Worm (Caenorhabditis elegans) whole organism, L2 larva: ENCODE results near the gene srlf-30.

ENCODE experiments used
- C34F6.9 ChIP-seq: fragments of 150-350 bp; optimal IDR thresholded peaks from 2 replicates; lab custom pipeline; 2014; ENCODE audit warnings: missing biosample characterization, missing genetic modification characterization
- Y55F3AM.14 ChIP-seq: fragments of 200-800 bp; sonication (Bioruptor generic); optimal IDR thresholded peaks from 2 replicates; lab custom pipeline; 2018; ENCODE audit warnings: mild to moderate bottlenecking, missing genetic modification characterization, missing compliant biosample characterization
- ZK546.5 ChIP-seq: sonication (generic microtip); optimal IDR thresholded peaks from 2 replicates; lab custom pipeline; 2017; ENCODE audit warnings: missing biosample characterization, missing genetic modification characterization
- alr-1 ChIP-seq: fragments of 150-350 bp; optimal IDR thresholded peaks from 2 replicates; lab custom pipeline; 2014; ENCODE audit warnings: missing biosample characterization, missing genetic modification characterization
- aly-2 ChIP-seq: fragments of 150-350 bp; optimal IDR thresholded peaks from 2 replicates; lab custom pipeline; 2014; ENCODE audit warnings: missing biosample characterization, missing genetic modification characterization
- blmp-1 ChIP-seq: sonication (generic microtip); optimal IDR thresholded peaks from 2 replicates; lab custom pipeline; 2017; ENCODE audit warnings: missing genetic modification characterization, mild to moderate bottlenecking, missing compliant biosample characterization, antibody characterized with exemption, moderate library complexity; ENCODE audit not compliant: insufficient read depth
- ceh-16 ChIP-seq: fragments of 150-350 bp; optimal IDR thresholded peaks from 2 replicates; lab custom pipeline; 2014; ENCODE audit warnings: missing biosample characterization, missing genetic modification characterization
- crh-2 ChIP-seq: sonication (generic microtip); optimal IDR thresholded peaks from 2 replicates; lab custom pipeline; 2017; ENCODE audit warnings: missing biosample characterization, missing genetic modification characterization
- dmd-4 ChIP-seq: sonication (generic microtip); optimal IDR thresholded peaks from 2 replicates; lab custom pipeline; 2017; ENCODE audit warnings: missing biosample characterization, missing genetic modification characterization
- egl-27 ChIP-seq: sonication (generic microtip); optimal IDR thresholded peaks from 3 replicates; lab custom pipeline; 2017; ENCODE audit warnings: missing biosample characterization, missing genetic modification reagents, missing genetic modification characterization
- elt-1 ChIP-seq: fragments of 150-350 bp; optimal IDR thresholded peaks from 2 replicates; lab custom pipeline; 2014; ENCODE audit warnings: missing biosample characterization, missing genetic modification characterization
- fos-1 ChIP-seq: fragments of 150-350 bp; optimal IDR thresholded peaks from 2 replicates; lab custom pipeline; 2014; ENCODE audit warnings: missing biosample characterization, missing genetic modification characterization
- gmeb-1 ChIP-seq: fragments of 150-350 bp; optimal IDR thresholded peaks from 2 replicates; lab custom pipeline; 2014; ENCODE audit warnings: missing biosample characterization, missing genetic modification characterization
- lin-13 ChIP-seq: fragments of 150-350 bp; optimal IDR thresholded peaks from 2 replicates; lab custom pipeline; 2014; ENCODE audit warnings: missing biosample characterization, missing genetic modification reagents, missing genetic modification characterization
- lin-39 ChIP-seq: fragments of 150-350 bp; optimal IDR thresholded peaks from 2 replicates; lab custom pipeline; 2014; ENCODE audit warnings: missing biosample characterization, missing genetic modification reagents, missing genetic modification characterization
- lsy-2 ChIP-seq, 2 experiments: fragments of 150-350 bp in 1 of 2; sonication (generic microtip) in 1 of 2; optimal IDR thresholded peaks; 2 replicates each; lab custom pipeline; 2014 to 2017; ENCODE audit warnings: missing biosample characterization in 2 of 2, missing genetic modification characterization in 2 of 2
- mab-5 ChIP-seq: fragments of 150-350 bp; optimal IDR thresholded peaks from 2 replicates; lab custom pipeline; 2014; ENCODE audit warnings: missing biosample characterization, missing genetic modification characterization
- mbf-1 ChIP-seq: sonication (generic microtip); optimal IDR thresholded peaks from 2 replicates; lab custom pipeline; 2017; ENCODE audit warnings: missing biosample characterization, missing genetic modification characterization
- nhr-10 ChIP-seq: sonication (generic microtip); optimal IDR thresholded peaks from 2 replicates; lab custom pipeline; 2017; ENCODE audit warnings: missing biosample characterization, missing genetic modification characterization
- nhr-11 ChIP-seq: fragments of 150-350 bp; optimal IDR thresholded peaks from 2 replicates; lab custom pipeline; 2014; ENCODE audit warnings: missing biosample characterization, missing genetic modification characterization
- nhr-129 ChIP-seq: fragments of 150-350 bp; optimal IDR thresholded peaks from 2 replicates; lab custom pipeline; 2014; ENCODE audit warnings: missing biosample characterization, missing genetic modification characterization
- nhr-21 ChIP-seq: fragments of 150-350 bp; optimal IDR thresholded peaks from 2 replicates; lab custom pipeline; 2014; ENCODE audit warnings: missing biosample characterization, missing genetic modification characterization
- nhr-23 ChIP-seq: fragments of 150-350 bp; optimal IDR thresholded peaks from 2 replicates; lab custom pipeline; 2014; ENCODE audit warnings: missing biosample characterization, missing genetic modification reagents, missing genetic modification characterization
- nhr-25 ChIP-seq: fragments of 150-350 bp; sonication (generic microtip); optimal IDR thresholded peaks from 3 replicates; lab custom pipeline; 2014; ENCODE audit warnings: missing biosample characterization, missing genetic modification characterization
- nhr-6 ChIP-seq: fragments of 150-350 bp; optimal IDR thresholded peaks from 2 replicates; lab custom pipeline; 2014; ENCODE audit warnings: missing biosample characterization, missing genetic modification characterization
- nhr-77 ChIP-seq: fragments of 150-350 bp; optimal IDR thresholded peaks from 2 replicates; lab custom pipeline; 2014; ENCODE audit warnings: missing biosample characterization, missing genetic modification characterization
- peb-1 ChIP-seq: fragments of 150-350 bp; optimal IDR thresholded peaks from 2 replicates; lab custom pipeline; 2014; ENCODE audit warnings: missing biosample characterization, missing genetic modification characterization
- sem-4 ChIP-seq: fragments of 150-350 bp; optimal IDR thresholded peaks from 2 replicates; lab custom pipeline; 2014; ENCODE audit warnings: missing biosample characterization, missing genetic modification reagents, missing genetic modification characterization
- skn-1 ChIP-seq: sonication (generic microtip); optimal IDR thresholded peaks from 2 replicates; lab custom pipeline; 2017; ENCODE audit warnings: missing biosample characterization, missing genetic modification characterization
- sma-3 ChIP-seq: sonication (generic microtip); optimal IDR thresholded peaks from 2 replicates; lab custom pipeline; 2016; ENCODE audit warnings: missing genetic modification reagents, missing genetic modification characterization, missing compliant biosample characterization
- unc-39 ChIP-seq: fragments of 150-350 bp; optimal IDR thresholded peaks from 2 replicates; lab custom pipeline; 2014; ENCODE audit warnings: missing biosample characterization, missing genetic modification characterization
- zag-1 ChIP-seq: fragments of 150-350 bp; optimal IDR thresholded peaks from 2 replicates; lab custom pipeline; 2014; ENCODE audit warnings: missing biosample characterization, missing genetic modification characterization
- ztf-1 ChIP-seq: fragments of 200-800 bp; sonication (Bioruptor generic); conservative IDR thresholded peaks from 2 replicates; pipeline ENCODE4 v1.3.6; 2022; ENCODE audit warnings: missing genetic modification characterization, missing compliant biosample characterization
- ztf-11 ChIP-seq: sonication (generic microtip); optimal IDR thresholded peaks from 2 replicates; lab custom pipeline; 2017; ENCODE audit warnings: missing biosample characterization, missing genetic modification characterization

Gene srlf-30

DNA sequence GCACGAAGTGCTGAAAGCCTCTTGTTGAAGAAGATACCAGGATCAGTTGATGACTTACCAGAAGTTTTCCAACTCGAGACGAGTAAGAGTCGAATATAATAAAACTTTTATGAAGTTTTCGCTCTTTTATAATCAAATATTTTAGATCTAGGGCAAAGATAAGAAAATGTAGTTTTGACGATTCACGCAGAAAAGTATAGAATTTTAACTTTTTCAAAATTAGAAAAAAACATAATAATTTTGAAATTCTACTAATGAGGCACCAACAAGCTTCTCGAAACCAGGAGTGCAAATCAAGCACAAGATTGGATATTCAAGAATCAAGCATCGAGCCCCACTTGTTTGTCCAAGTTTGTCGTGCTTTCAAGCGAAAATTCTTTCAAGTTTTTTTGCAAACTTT, 48.6 kb downstream of the srlf-30 start, which contains the start of gene Y69E1A.1:
Gene Y69E1A.1, minus strand, starts transcription at position 101 of the 400 bp plus-strand sequence.
- no peak for TF ChIP-seq zag-1 (tag; lab: Kevin White, UChicago)
- no peak for TF ChIP-seq ceh-16 (tag; lab: Kevin White, UChicago)
- no peak for TF ChIP-seq alr-1 (tag; lab: Kevin White, UChicago)
- TF ChIP-seq fos-1 (tag; lab: Kevin White, UChicago), result no peak
- no peak for TF ChIP-seq sma-3 (GFP tag; lab: Kevin White, UChicago)
- TF ChIP-seq sem-4 (tag; lab: Kevin White, UChicago), result no peak
- TF ChIP-seq skn-1 (tag; lab: Kevin White, UChicago), result no peak
- TF ChIP-seq unc-39 (tag; lab: Kevin White, UChicago), result no peak
- TF ChIP-seq Y55F3AM.14 (GFP tag; lab: Kevin White, UChicago), result no peak
- no peak for TF ChIP-seq lin-39 (tag; lab: Kevin White, UChicago)
- TF ChIP-seq blmp-1 (tag; lab: Kevin White, UChicago), result no peak
- no peak for TF ChIP-seq crh-2 (tag; lab: Kevin White, UChicago)
- TF ChIP-seq nhr-129 (tag; lab: Kevin White, UChicago), result no peak
- no peak for TF ChIP-seq egl-27 (tag; lab: Kevin White, UChicago)
- TF ChIP-seq nhr-10 (tag; lab: Kevin White, UChicago), result no peak
- no peak for TF ChIP-seq dmd-4 (tag; lab: Kevin White, UChicago)
- no peak for TF ChIP-seq gmeb-1
- no peak for TF ChIP-seq lsy-2 (tag; optimal IDR thresholded peaks at IDR 0.05; lab: Kevin White, UChicago)
- no peak for TF ChIP-seq nhr-6 (tag; lab: Kevin White, UChicago)
- TF ChIP-seq mbf-1 (tag; lab: Kevin White, UChicago), result no peak

DNA sequence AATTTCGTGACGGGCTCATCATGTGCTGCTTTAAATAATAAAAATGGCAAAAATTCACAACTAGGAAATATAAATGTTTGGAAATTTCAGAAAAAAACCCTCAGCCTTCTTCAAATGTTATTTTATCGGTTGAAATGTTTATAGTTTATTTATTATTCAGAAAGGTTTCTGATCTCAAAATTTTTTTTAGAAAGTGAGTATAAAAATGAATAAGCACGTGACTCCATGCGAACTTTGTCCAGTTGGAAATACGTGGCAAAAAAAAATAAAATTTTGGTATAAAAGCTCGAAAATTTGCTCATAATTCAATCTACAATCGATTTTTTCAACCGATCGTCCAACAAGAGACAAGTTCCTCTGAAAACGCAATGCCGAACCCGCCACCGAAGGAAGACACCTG, 49.3 kb downstream of the srlf-30 start, which contains the start of gene nsph-3.1:
Gene nsph-3.1, plus strand, starts transcription at position 301 of the 400 bp plus-strand sequence.
- TF ChIP-seq zag-1 (tag; lab: Kevin White, UChicago), result no peak
- no peak for TF ChIP-seq alr-1 (tag; lab: Kevin White, UChicago)
- TF ChIP-seq ztf-11 (tag; lab: Kevin White, UChicago), result no peak
- no peak for TF ChIP-seq mab-5
- no peak for TF ChIP-seq ZK546.5 (tag; lab: Kevin White, UChicago)
- no peak for TF ChIP-seq elt-1 (tag; lab: Kevin White, UChicago)
- TF ChIP-seq nhr-77 (tag; lab: Kevin White, UChicago), result no peak
- TF ChIP-seq egl-27 (tag; lab: Kevin White, UChicago), result no peak
- TF ChIP-seq ztf-1 (GFP tag; lab: Robert Waterston, UW), result no peak
- no peak for TF ChIP-seq C34F6.9
- TF ChIP-seq nhr-21 (tag; lab: Kevin White, UChicago), result no peak
- TF ChIP-seq nhr-6 (tag; lab: Kevin White, UChicago), result no peak
- no peak for TF ChIP-seq skn-1 (tag; lab: Kevin White, UChicago)
- TF ChIP-seq peb-1 (tag; lab: Kevin White, UChicago), result no peak
- TF ChIP-seq, all 48 proteins: peak for 0

DNA sequence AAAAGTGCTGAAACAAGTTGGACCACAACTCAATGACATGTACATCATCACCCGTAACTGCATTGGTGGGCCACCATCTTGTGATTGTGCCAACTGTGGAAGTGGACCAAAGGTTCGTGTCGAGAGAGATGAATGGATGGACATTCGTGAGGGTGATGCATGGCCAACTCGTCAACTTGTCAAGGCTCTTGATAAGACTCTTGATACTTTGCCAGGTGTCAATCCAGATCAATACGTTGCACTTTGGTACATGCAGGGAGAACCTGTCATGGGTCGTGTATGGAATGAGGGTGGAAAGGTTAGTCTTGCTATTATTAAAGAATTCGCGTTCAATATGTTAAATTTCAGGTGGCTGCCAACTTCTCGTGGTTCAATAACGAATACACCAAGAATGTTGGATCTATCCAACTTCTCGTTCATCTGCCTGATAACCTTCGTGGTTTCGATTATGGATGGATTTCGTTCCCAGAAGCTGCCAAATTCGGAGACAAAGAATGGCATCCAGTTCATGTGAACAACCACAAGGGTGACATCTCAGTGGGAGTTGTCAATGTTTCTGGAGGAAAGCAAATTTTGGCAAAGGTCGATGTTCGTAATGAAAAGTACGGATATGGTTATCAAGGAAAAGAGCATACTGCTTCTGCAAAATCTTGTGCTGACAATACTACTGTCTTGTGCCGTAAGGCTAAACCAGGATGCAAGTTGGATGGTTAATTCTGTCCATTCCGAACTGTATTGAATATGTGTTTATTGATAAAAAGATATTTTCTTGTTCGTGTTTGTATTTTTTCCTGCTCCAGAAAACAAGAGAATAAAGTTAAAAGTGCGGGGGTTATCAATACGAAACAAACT, 50.4 kb downstream of the srlf-30 start:
- TF ChIP-seq nhr-11 (no peak), nhr-129 (tag; lab: Kevin White, UChicago) (no peak), aly-2 (tag; lab: Kevin White, UChicago) (no peak), lin-13 (GFP tag; lab: Kevin White, UChicago) (no peak), fos-1 (tag; lab: Kevin White, UChicago) (no peak), nhr-25 (tag; lab: Kevin White, UChicago) (no peak), nhr-23 (tag; lab: Kevin White, UChicago) (peak; percentile 72), egl-27 (tag; lab: Kevin White, UChicago) (no peak)
- TF ChIP-seq, all 48 proteins: peak for 1
